Fruit fly (Drosophila melanogaster) whole organism, embryonic: ENCODE results near the gene Ubi-p63E.
A peak's percentile ranks its signal among the peaks of the same experiment; 100 is the strongest.

Experiments
- Awh ChIP-seq: fragments of 200-800 bp; sonication (Bioruptor generic); IDR thresholded peaks from 2 replicates; pipeline ENCODE4, ENCODE4 v1.3.6; 2022; ENCODE audit warnings: missing biosample characterization, missing genetic modification characterization
- oc ChIP-seq: fragments of 200-800 bp; sonication (Bioruptor generic); optimal IDR thresholded peaks from 2 replicates; lab custom pipeline; 2018; ENCODE audit warnings: missing biosample characterization, mild to moderate bottlenecking, missing genetic modification characterization, moderate library complexity

DNA sequence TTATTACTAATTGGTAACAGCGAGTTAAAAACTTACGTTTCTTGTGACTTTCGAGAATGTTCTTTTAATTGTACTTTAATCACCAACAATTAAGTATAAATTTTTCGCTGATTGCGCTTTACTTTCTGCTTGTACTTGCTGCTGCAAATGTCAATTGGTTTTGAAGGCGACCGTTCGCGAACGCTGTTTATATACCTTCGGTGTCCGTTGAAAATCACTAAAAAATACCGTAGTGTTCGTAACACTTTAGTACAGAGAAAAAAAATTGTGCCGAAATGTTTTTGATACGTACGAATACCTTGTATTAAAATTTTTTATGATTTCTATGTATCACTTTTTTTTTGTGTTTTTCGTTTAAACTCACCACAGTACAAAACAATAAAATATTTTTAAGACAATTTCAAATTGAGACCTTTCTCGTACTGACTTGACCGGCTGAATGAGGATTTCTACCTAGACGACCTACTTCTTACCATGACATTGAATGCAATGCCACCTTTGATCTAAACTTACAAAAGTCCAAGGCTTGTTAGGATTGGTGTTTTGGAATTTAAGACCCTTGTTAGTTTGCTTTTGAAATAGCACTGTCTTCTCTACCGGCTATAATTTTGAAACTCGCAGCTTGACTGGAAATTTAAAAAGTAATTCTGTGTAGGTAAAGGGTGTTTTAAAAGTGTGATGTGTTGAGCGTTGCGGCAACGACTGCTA is at the start of gene Ubi-p63E:
- TF ChIP-seq Awh (no peak), oc (peak; percentile 34)
